Worm (Caenorhabditis elegans) whole organism, L4 larva: ENCODE data around the gene C12D5.10.

Experiments used
- F44E2.7 ChIP-seq: fragments of 200-800 bp; sonication (Bioruptor generic); IDR thresholded peaks from 2 replicates; pipeline ENCODE4 v2.1.2; 2022; ENCODE audit warnings: missing genetic modification characterization, missing compliant biosample characterization
- F49E8.2 ChIP-seq: sonication (generic microtip); optimal IDR thresholded peaks from 2 replicates; lab custom pipeline; 2016; ENCODE audit warnings: missing compliant biosample characterization, mild to moderate bottlenecking, missing genetic modification characterization, borderline replicate concordance
- R02D3.7 ChIP-seq: fragments of 150-350 bp; sonication (generic microtip); optimal IDR thresholded peaks from 3 replicates; lab custom pipeline; 2014; ENCODE audit warnings: missing biosample characterization, missing genetic modification characterization
- ZK546.5 ChIP-seq, 2 experiments: sonication (generic microtip); optimal IDR thresholded peaks; 2 replicates each; lab custom pipeline; 2017; ENCODE audit warnings: missing biosample characterization in 2 of 2, missing genetic modification characterization in 2 of 2
- aha-1 ChIP-seq: fragments of 150-350 bp; peaks from one replicate; lab custom pipeline; 2014; ENCODE audit warnings: missing biosample characterization, missing genetic modification characterization
- attf-4 ChIP-seq: sonication (generic microtip); optimal IDR thresholded peaks from 3 replicates; lab custom pipeline; 2017; ENCODE audit warnings: missing biosample characterization, missing genetic modification characterization
- dmd-6 ChIP-seq: fragments of 200-800 bp; sonication (Bioruptor generic); IDR thresholded peaks from 2 replicates; pipeline ENCODE4 v1.3.6; 2022; ENCODE audit warnings: missing genetic modification reagents, missing genetic modification characterization, missing compliant biosample characterization
- dve-1 ChIP-seq: sonication (generic microtip); optimal IDR thresholded peaks from 2 replicates; lab custom pipeline; 2017; ENCODE audit warnings: antibody characterized with exemption, mild to moderate bottlenecking, missing genetic modification characterization, missing compliant biosample characterization; ENCODE audit not compliant: insufficient read depth
- egl-27 ChIP-seq: sonication (generic microtip); optimal IDR thresholded peaks from 3 replicates; lab custom pipeline; 2017; ENCODE audit warnings: missing biosample characterization, missing genetic modification reagents, missing genetic modification characterization
- fkh-10 ChIP-seq: fragments of 150-350 bp; optimal IDR thresholded peaks from 2 replicates; lab custom pipeline; 2014; ENCODE audit warnings: missing biosample characterization, missing genetic modification reagents, missing genetic modification characterization
- hlh-11 ChIP-seq: fragments of 200-800 bp; sonication (Bioruptor generic); optimal IDR thresholded peaks from 2 replicates; lab custom pipeline; 2018; ENCODE audit warnings: mild to moderate bottlenecking, missing genetic modification characterization, missing compliant biosample characterization
- hlh-30 ChIP-seq: sonication (generic microtip); optimal IDR thresholded peaks from 2 replicates; lab custom pipeline; 2017; ENCODE audit warnings: antibody characterized with exemption, mild to moderate bottlenecking, missing genetic modification characterization, missing compliant biosample characterization; ENCODE audit not compliant: insufficient read depth
- jun-1 ChIP-seq: fragments of 150-350 bp; optimal IDR thresholded peaks from 2 replicates; lab custom pipeline; 2014; ENCODE audit warnings: missing biosample characterization, missing genetic modification reagents, missing genetic modification characterization
- lin-1 ChIP-seq: fragments of 200-800 bp; sonication (Bioruptor generic); IDR thresholded peaks from 2 replicates; pipeline ENCODE4 v1.3.6; 2022; ENCODE audit warnings: missing genetic modification reagents, missing genetic modification characterization, missing compliant biosample characterization
- lin-39 ChIP-seq: fragments of 150-350 bp; optimal IDR thresholded peaks from 2 replicates; lab custom pipeline; 2014; ENCODE audit warnings: missing biosample characterization, missing genetic modification reagents, missing genetic modification characterization
- mdl-1 ChIP-seq, 2 experiments: fragments of 150-350 bp in 1 of 2; sonication (generic microtip) in 1 of 2; optimal IDR thresholded peaks; 2 replicates each; lab custom pipeline; 2014 to 2017; ENCODE audit warnings: missing biosample characterization in 2 of 2, missing genetic modification characterization in 2 of 2
- nhr-237 ChIP-seq: sonication (generic microtip); optimal IDR thresholded peaks from 2 replicates; lab custom pipeline; 2017; ENCODE audit warnings: missing biosample characterization, missing genetic modification characterization
- nhr-25 ChIP-seq: sonication (generic microtip); optimal IDR thresholded peaks from 2 replicates; lab custom pipeline; 2017; ENCODE audit warnings: missing genetic modification characterization, mild to moderate bottlenecking, missing compliant biosample characterization, antibody characterized with exemption, moderate library complexity, borderline replicate concordance; ENCODE audit not compliant: insufficient read depth
- nhr-28 ChIP-seq: fragments of 150-350 bp; optimal IDR thresholded peaks from 2 replicates; lab custom pipeline; 2014; ENCODE audit warnings: missing biosample characterization, missing genetic modification characterization
- nhr-41 ChIP-seq: fragments of 200-800 bp; sonication (Bioruptor generic); IDR thresholded peaks from 2 replicates; pipeline ENCODE4 v1.3.6; 2022; ENCODE audit warnings: missing genetic modification reagents, missing genetic modification characterization, missing compliant biosample characterization
- nhr-6 ChIP-seq: fragments of 150-350 bp; optimal IDR thresholded peaks from 2 replicates; lab custom pipeline; 2014; ENCODE audit warnings: missing biosample characterization, missing genetic modification characterization
- nhr-76 ChIP-seq: fragments of 150-350 bp; optimal IDR thresholded peaks from 2 replicates; lab custom pipeline; 2014; ENCODE audit warnings: missing biosample characterization, missing genetic modification characterization
- nhr-77 ChIP-seq: fragments of 150-350 bp; optimal IDR thresholded peaks from 2 replicates; lab custom pipeline; 2014; ENCODE audit warnings: missing biosample characterization, missing genetic modification characterization
- pha-4 ChIP-seq, 2 experiments: fragments of 150-350 bp in 1 of 2; fragments of 200-800 bp in 1 of 2; sonication (Bioruptor generic) in 1 of 2; IDR thresholded peaks in 1 of 2; optimal IDR thresholded peaks in 1 of 2; 2 replicates each; pipeline versions ENCODE4 v1.3.6 to Lab custom; 2014 to 2022; ENCODE audit warnings: missing genetic modification characterization in 2 of 2, missing genetic modification reagents in 2 of 2, missing biosample characterization in 1 of 2, missing compliant biosample characterization in 1 of 2
- saeg-2 ChIP-seq: fragments of 200-800 bp; sonication (Bioruptor generic); IDR thresholded peaks from 2 replicates; pipeline ENCODE4 v1.3.6; 2022; ENCODE audit warnings: missing genetic modification reagents, missing genetic modification characterization, missing compliant biosample characterization
- snpc-1.2 ChIP-seq: fragments of 200-800 bp; sonication (Bioruptor generic); IDR thresholded peaks from 2 replicates; pipeline ENCODE4 v1.3.6; 2022; ENCODE audit warnings: missing genetic modification reagents, missing genetic modification characterization, missing compliant biosample characterization
- spr-1 ChIP-seq: sonication (generic microtip); optimal IDR thresholded peaks from 2 replicates; lab custom pipeline; 2016; ENCODE audit warnings: mild to moderate bottlenecking, missing genetic modification characterization, missing compliant biosample characterization
- tra-1 ChIP-seq: fragments of 200-800 bp; sonication (Bioruptor generic); IDR thresholded peaks from 2 replicates; pipeline ENCODE4 v1.3.6; 2022; ENCODE audit warnings: missing genetic modification reagents, missing genetic modification characterization, missing compliant biosample characterization
- unc-39 ChIP-seq: sonication (generic microtip); optimal IDR thresholded peaks from 2 replicates; lab custom pipeline; 2017; ENCODE audit warnings: missing biosample characterization, missing genetic modification characterization
- unc-62 ChIP-seq, 3 experiments: fragments of 150-350 bp in 1 of 3; sonication (generic microtip); optimal IDR thresholded peaks in 2 of 3; peaks in 1 of 3; 1 replicate in 1 of 3; 2 replicates in 2 of 3; lab custom pipeline; 2014 to 2017; ENCODE audit warnings: missing biosample characterization in 3 of 3, missing genetic modification characterization in 3 of 3, missing genetic modification reagents in 3 of 3, missing genotype in 1 of 3
- zfp-3 ChIP-seq: fragments of 200-800 bp; sonication (Bioruptor generic); conservative IDR thresholded peaks from 2 replicates; pipeline ENCODE4 v1.3.6; 2022; ENCODE audit warnings: missing genetic modification reagents, missing genetic modification characterization, missing compliant biosample characterization
- ztf-11 ChIP-seq: fragments of 150-350 bp; optimal IDR thresholded peaks from 2 replicates; lab custom pipeline; 2014; ENCODE audit warnings: missing biosample characterization, missing genetic modification characterization

C12D5.10 gene

DNA sequence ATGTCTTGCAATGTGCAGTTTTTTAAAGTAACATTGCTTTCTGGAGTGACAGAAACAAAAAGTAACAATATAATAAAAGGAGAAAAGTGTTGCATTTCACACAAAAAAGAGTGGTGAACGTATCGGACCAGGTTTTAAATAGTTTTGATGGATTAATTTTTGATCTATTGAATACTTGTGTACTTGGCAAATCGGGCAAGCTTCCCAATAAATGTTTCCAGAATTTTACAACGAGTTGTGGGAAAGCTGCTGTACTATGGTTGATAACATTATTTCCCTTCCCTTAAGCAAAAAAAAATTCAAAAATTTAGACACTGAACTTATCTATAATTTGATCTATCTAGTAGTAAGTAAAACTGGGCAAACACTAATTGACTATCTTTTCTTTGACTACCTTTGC is at the start of gene C12D5.10:
Gene C12D5.10 (minus strand): TSS at position 101 of the 400 bp plus-strand sequence.
- no peak for TF ChIP-seq ZK546.5 (tag; optimal IDR thresholded peaks at IDR 0.05; lab: Kevin White, UChicago)
- TF ChIP-seq mdl-1 (tag; optimal IDR thresholded peaks at IDR 0.05; lab: Kevin White, UChicago) = no peak
- no peak for TF ChIP-seq F49E8.2 (tag; lab: Kevin White, UChicago)
- TF ChIP-seq lin-1 = no peak
- no peak for TF ChIP-seq attf-4 (tag; lab: Kevin White, UChicago)

DNA sequence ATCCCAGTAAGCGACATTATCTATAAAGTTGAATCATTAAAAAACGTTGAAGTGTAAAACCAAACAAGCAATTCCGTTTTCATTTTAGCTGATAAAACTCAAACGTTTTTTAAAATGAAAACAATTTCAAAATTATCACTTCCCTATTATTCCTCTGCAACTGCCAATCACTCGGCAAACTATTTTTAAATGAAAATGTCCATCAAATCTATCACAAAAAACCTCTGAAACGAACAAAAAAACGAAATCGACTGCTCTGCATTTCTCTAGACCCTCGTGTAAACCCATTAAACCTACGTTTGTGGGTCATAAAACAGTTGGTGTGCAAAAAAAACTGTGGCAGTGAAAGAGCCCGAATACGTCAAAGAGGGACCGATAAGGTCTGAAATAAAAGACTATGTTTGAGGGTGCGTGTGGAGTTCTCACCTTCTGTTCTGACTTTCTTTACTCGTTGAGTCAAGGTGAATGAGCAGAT is 49.2 kb upstream of the C12D5.10 start, which contains the start of gene fbxl-5:
Gene fbxl-5 (plus strand): TSS at position 425 of the 475 bp plus-strand sequence.
- TF ChIP-seq hlh-11 (tag; lab: Kevin White, UChicago) (peak; percentile 13), dve-1 (tag; lab: Kevin White, UChicago) (peak; percentile 30), nhr-237 (no peak), tra-1 (GFP tag; lab: Robert Waterston, UW) (peak; percentile 85), fkh-10 (GFP tag; lab: Kevin White, UChicago) (no peak), dmd-6 (GFP tag; lab: Robert Waterston, UW) (peak; percentile 83)

ce11 chrV:7741918-7742317 is 48.6 kb upstream of the C12D5.10 start:
- TF ChIP-seq pha-4 (GFP tag; IDR thresholded peaks at IDR 0.05; lab: Robert Waterston, UW) (no peak), pha-4 (tag; optimal IDR thresholded peaks at IDR 0.05; lab: Kevin White, UChicago) (no peak), ztf-11 (tag; lab: Kevin White, UChicago) (no peak), snpc-1.2 (GFP tag; lab: Robert Waterston, UW) (no peak)

DNA sequence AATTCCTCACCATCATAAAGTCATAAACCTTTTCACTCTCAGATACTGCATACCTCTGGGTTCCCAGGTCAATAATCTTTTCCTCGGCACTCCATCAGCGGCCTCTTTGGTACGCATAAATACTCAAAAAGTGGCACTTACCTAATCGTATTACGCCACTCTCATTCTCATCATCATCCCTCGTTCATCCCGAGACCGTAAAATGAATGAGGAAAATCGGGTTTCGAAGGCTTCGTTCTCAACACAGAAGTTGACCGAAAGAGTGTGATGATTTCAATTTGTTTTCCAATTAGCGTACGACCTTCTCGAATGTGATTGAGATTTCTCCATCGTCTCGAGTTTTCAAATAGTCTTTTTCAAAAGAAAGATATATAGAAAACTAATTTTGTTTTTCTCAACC is 46.7 kb upstream of the C12D5.10 start:
- no peak for TF ChIP-seq spr-1
- peak in 1 of 2 experiments; percentile 91 for TF ChIP-seq unc-62 (GFP tag; optimal IDR thresholded peaks at IDR 0.05 in 1 of 2; lab: Kevin White, UChicago)
- TF ChIP-seq unc-62 (tag; optimal IDR thresholded peaks at IDR 0.05; lab: Kevin White, UChicago) = no peak
- TF ChIP-seq hlh-30 (tag; lab: Kevin White, UChicago) = no peak
- TF ChIP-seq saeg-2 = no peak
- TF ChIP-seq nhr-25 = peak; percentile 13
- TF ChIP-seq, all 104 proteins: peak for 2

ce11 chrV:7737710-7738109 is 44.4 kb upstream of the C12D5.10 start, which contains the start of gene srr-9:
Gene srr-9, plus strand, starts transcription at chrV:7738010.
- TF ChIP-seq F44E2.7 (GFP tag; lab: Robert Waterston, UW) (no peak), lin-39 (tag; lab: Kevin White, UChicago) (no peak), aha-1 (peak; percentile 80), jun-1 (tag; lab: Kevin White, UChicago) (no peak), unc-39 (tag; lab: Kevin White, UChicago) (no peak), nhr-6 (no peak), egl-27 (tag; lab: Kevin White, UChicago) (no peak), unc-62 (GFP tag; optimal IDR thresholded peaks at IDR 0.05 in 1 of 2; lab: Kevin White, UChicago) (no peak), unc-62 (tag; optimal IDR thresholded peaks at IDR 0.05; lab: Kevin White, UChicago) (no peak), dmd-6 (GFP tag; lab: Robert Waterston, UW) (no peak)

- TF ChIP-seq nhr-28 (tag; lab: Kevin White, UChicago) (no peak), nhr-41 (GFP tag; lab: Robert Waterston, UW) (no peak), hlh-30 (tag; lab: Kevin White, UChicago) (no peak), R02D3.7 (tag; lab: Kevin White, UChicago) (no peak), fkh-10 (GFP tag; lab: Kevin White, UChicago) (no peak), nhr-76 (tag; lab: Kevin White, UChicago) (no peak), zfp-3 (no peak), F44E2.7 (GFP tag; lab: Robert Waterston, UW) (no peak), dmd-6 (GFP tag; lab: Robert Waterston, UW) (no peak), nhr-77 (tag; lab: Kevin White, UChicago) (no peak)
Measured at ce11 chrV:7735319-7735718, 42.0 kb upstream of the C12D5.10 start, which contains the start of gene srr-10. Gene srr-10, plus strand, starts transcription at chrV:7735619.
